Worm (Caenorhabditis elegans): ENCODE measurements around the gene Y50E8A.12.

Gene Y50E8A.12

ce11 chrV:14815500-14815899, 31.5 kb upstream of the Y50E8A.12 start, which contains the start of gene rin-1:
Gene rin-1 (minus strand): TSS chrV:14815600.
- TF ChIP-seq F37D6.2 (tag; optimal IDR thresholded peaks at IDR 0.05) = no peak
- TF ChIP-seq hlh-30 (tag; optimal IDR thresholded peaks at IDR 0.05; ENCODE audit: insufficient read depth) = peak; percentile 44
- TF ChIP-seq unc-39 (tag; optimal IDR thresholded peaks at IDR 0.05) = no peak
- TF ChIP-seq dmd-8 (GFP tag; IDR thresholded peaks at IDR 0.05) = no peak
- TF ChIP-seq dve-1 (tag; optimal IDR thresholded peaks at IDR 0.05; ENCODE audit: insufficient read depth) = no peak

- TF ChIP-seq lsy-2 (tag; optimal IDR thresholded peaks at IDR 0.05) = peak in 1 of 2 experiments; percentile 61
- no peak for TF ChIP-seq nhr-48 (tag; optimal IDR thresholded peaks at IDR 0.05)
Measured at ce11 chrV:14813566-14813965, 29.6 kb upstream of the Y50E8A.12 start.

DNA sequence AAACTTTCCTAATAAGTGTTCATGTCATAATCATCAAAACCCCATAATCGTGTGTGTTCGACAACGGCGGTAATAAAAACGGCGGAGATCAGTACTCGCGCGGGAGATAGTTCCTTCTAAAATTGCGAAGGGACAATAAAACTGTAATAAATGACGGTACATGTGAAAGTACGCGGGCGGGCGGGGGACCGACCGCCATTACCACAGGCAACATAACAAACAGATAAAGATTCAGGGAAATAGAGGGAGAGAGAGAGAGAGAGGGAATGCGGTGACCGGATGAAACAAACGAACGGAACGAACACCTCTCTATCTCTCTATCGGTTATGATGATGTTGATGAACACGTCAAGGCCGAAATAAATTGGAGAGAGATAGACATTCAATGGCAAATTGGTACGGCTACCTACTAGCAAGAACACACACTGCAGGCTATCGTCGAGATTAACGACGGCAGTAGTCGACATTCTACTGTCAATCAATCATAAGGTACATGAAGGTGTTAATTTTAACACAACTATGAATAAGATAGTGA, 22.3 kb upstream of the Y50E8A.12 start:
- TF ChIP-seq Y5F2A.4 (GFP tag; optimal IDR thresholded peaks at IDR 0.05) (no peak), ZK337.2 (GFP tag; IDR thresholded peaks at IDR 0.05) (no peak), nhr-10 (tag; optimal IDR thresholded peaks at IDR 0.05) (no peak), aha-1 (tag) (peak; percentile 60), ztf-11 (tag; optimal IDR thresholded peaks at IDR 0.05) (no peak), nhr-25 (tag; optimal IDR thresholded peaks at IDR 0.05; ENCODE audit: borderline replicate concordance, insufficient read depth) (peak; percentile 46), unc-62 (GFP tag; optimal IDR thresholded peaks at IDR 0.05 in 1 of 2) (peak in 1 of 2 experiments; percentile 98), unc-62 (tag; optimal IDR thresholded peaks at IDR 0.05) (no peak)

DNA sequence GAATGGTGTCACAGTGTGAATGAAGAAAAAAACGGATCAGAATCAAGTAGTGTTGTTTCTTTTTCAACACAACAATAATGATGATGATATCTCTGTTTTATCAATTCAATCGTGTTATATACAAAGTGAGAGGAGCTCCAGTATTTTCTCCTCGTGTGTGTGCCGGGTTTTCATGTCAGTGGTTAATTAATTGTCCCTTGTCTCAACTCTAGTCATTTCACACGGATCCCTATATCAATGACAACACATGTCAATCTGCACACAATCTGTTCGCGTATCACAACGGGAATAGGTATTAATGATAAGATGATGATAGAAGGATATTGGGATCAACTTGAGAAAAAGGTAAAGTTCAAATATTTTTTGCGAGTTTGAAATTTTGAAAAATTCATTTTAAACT, 16.4 kb upstream of the Y50E8A.12 start:
- TF ChIP-seq nhr-28 (tag; optimal IDR thresholded peaks at IDR 0.05) (peak; percentile 41), daf-16 (GFP tag; optimal IDR thresholded peaks at IDR 0.05) (peak in 1 of 2 experiments; percentile 8), daf-16 (tag; optimal IDR thresholded peaks at IDR 0.05) (no peak), gei-8 (GFP tag; optimal IDR thresholded peaks at IDR 0.05) (no peak), nhr-11 (tag; optimal IDR thresholded peaks at IDR 0.05) (peak; percentile 35), zfp-2 (tag; optimal IDR thresholded peaks at IDR 0.05) (no peak)

- TF ChIP-seq fos-1 (tag; optimal IDR thresholded peaks at IDR 0.05) = no peak
- TF ChIP-seq egl-27 (tag; optimal IDR thresholded peaks at IDR 0.05) = no peak
- TF ChIP-seq daf-8 (GFP tag; IDR thresholded peaks at IDR 0.05) = no peak
- no peak for TF ChIP-seq cey-2 (tag; optimal IDR thresholded peaks at IDR 0.05; ENCODE audit: borderline replicate concordance, insufficient read depth)
- no peak for TF ChIP-seq F10B5.3 (tag; optimal IDR thresholded peaks at IDR 0.05)
- no peak for TF ChIP-seq ceh-20 (GFP tag; IDR thresholded peaks at IDR 0.05)
- no peak for TF ChIP-seq dmd-8 (GFP tag; IDR thresholded peaks at IDR 0.05)
- no peak for TF ChIP-seq nhr-77 (tag; optimal IDR thresholded peaks at IDR 0.05)
- TF ChIP-seq pqm-1 (tag; optimal IDR thresholded peaks at IDR 0.05) = no peak
- TF ChIP-seq lin-29 (GFP tag; IDR thresholded peaks at IDR 0.05) = no peak
- TF ChIP-seq ztf-11 (tag; optimal IDR thresholded peaks at IDR 0.05) = no peak
- TF ChIP-seq ZK337.2 (GFP tag; IDR thresholded peaks at IDR 0.05) = no peak
- TF ChIP-seq zfp-2 (tag; optimal IDR thresholded peaks at IDR 0.05) = no peak
- no peak for TF ChIP-seq nhr-41 (GFP tag; IDR thresholded peaks at IDR 0.05)
- no peak for TF ChIP-seq rbr-2 (tag; optimal IDR thresholded peaks at IDR 0.05)
- no peak for TF ChIP-seq zip-11 (GFP tag; IDR thresholded peaks at IDR 0.05)
- TF ChIP-seq T20F7.1 (GFP tag; optimal IDR thresholded peaks at IDR 0.05) = no peak
Measured at ce11 chrV:14797886-14798285, 13.9 kb upstream of the Y50E8A.12 start.
